Fruit fly (Drosophila melanogaster) whole organism, embryonic: ENCODE measurements around the gene CG13623.
A peak's percentile ranks its signal among the peaks of the same experiment; 100 is the strongest.

Source experiments
- CG10267 ChIP-seq: fragments of 200-800 bp; sonication (Bioruptor generic); optimal IDR thresholded peaks from 2 replicates; lab custom pipeline; 2018; ENCODE audit warnings: missing biosample characterization, mild to moderate bottlenecking, missing genetic modification characterization, moderate library complexity
- CG10431 ChIP-seq: fragments of 200-800 bp; sonication (Bioruptor generic); optimal IDR thresholded peaks from 3 replicates; lab custom pipeline; 2018; ENCODE audit warnings: missing biosample characterization, mild to moderate bottlenecking, missing genetic modification characterization
- CG10654 ChIP-seq: fragments of 200-800 bp; sonication (Bioruptor generic); optimal IDR thresholded peaks from 2 replicates; lab custom pipeline; 2016; ENCODE audit warnings: missing biosample characterization, missing genetic modification characterization
- CG11398 ChIP-seq: fragments of 200-800 bp; sonication (Bioruptor generic); optimal IDR thresholded peaks from 2 replicates; lab custom pipeline; 2016; ENCODE audit warnings: missing biosample characterization, missing genetic modification characterization
- CG11456 ChIP-seq: fragments of 200-800 bp; sonication (Bioruptor generic); IDR thresholded peaks from 3 replicates; pipeline ENCODE4 v1.3.6; 2022; ENCODE audit warnings: missing biosample characterization, missing genetic modification characterization
- CG11695 ChIP-seq: fragments of 200-800 bp; sonication (Bioruptor generic); IDR thresholded peaks from 3 replicates; pipeline ENCODE4 v1.3.6; 2022; ENCODE audit warnings: missing biosample characterization, missing genetic modification characterization
- CG1233 ChIP-seq: fragments of 200-800 bp; sonication (Bioruptor generic); optimal IDR thresholded peaks from 4 replicates; lab custom pipeline; 2018; ENCODE audit warnings: missing biosample characterization, mild to moderate bottlenecking, missing genetic modification characterization
- CG15011 ChIP-seq: fragments of 200-800 bp; sonication (Bioruptor generic); optimal IDR thresholded peaks from 3 replicates; lab custom pipeline; 2018; ENCODE audit warnings: missing biosample characterization, mild to moderate bottlenecking, missing genetic modification characterization
- CG15073 ChIP-seq: fragments of 200-800 bp; sonication (Bioruptor generic); optimal IDR thresholded peaks from 2 replicates; lab custom pipeline; 2016; ENCODE audit warnings: missing biosample characterization, missing genetic modification characterization
- CG1603 ChIP-seq: fragments of 200-800 bp; sonication (Bioruptor generic); optimal IDR thresholded peaks from 2 replicates; lab custom pipeline; 2019; ENCODE audit warnings: missing biosample characterization, mild to moderate bottlenecking, missing genetic modification characterization, moderate library complexity
- CG16863 ChIP-seq: fragments of 200-800 bp; sonication (Bioruptor generic); optimal IDR thresholded peaks from 3 replicates; lab custom pipeline; 2016; ENCODE audit warnings: missing biosample characterization, missing genetic modification characterization
- CG32772 ChIP-seq: fragments of 200-800 bp; sonication (Bioruptor generic); IDR thresholded peaks from 2 replicates; pipeline ENCODE4 v1.3.6; 2022; ENCODE audit warnings: missing biosample characterization, missing genetic modification characterization
- CG34422 ChIP-seq: fragments of 200-800 bp; sonication (Bioruptor generic); IDR thresholded peaks from 3 replicates; pipeline ENCODE4 v1.3.6; 2022; ENCODE audit warnings: missing biosample characterization, missing genetic modification characterization
- CG3726 ChIP-seq: fragments of 200-800 bp; sonication (Bioruptor generic); IDR thresholded peaks from 3 replicates; pipeline ENCODE4, ENCODE4 v1.3.6; 2022; ENCODE audit warnings: missing biosample characterization, missing genetic modification characterization
- CG4328 ChIP-seq: fragments of 200-800 bp; sonication (Bioruptor generic); optimal IDR thresholded peaks from 3 replicates; lab custom pipeline; 2017; ENCODE audit warnings: missing biosample characterization, missing genetic modification reagents, missing genetic modification characterization
- CG4820 ChIP-seq: fragments of 200-800 bp; sonication (Bioruptor generic); optimal IDR thresholded peaks from 3 replicates; lab custom pipeline; 2016; ENCODE audit warnings: missing biosample characterization, missing genetic modification characterization
- CG5953 ChIP-seq: fragments of 200-800 bp; sonication (Bioruptor generic); IDR thresholded peaks from 2 replicates; pipeline ENCODE4 v1.3.6; 2022; ENCODE audit warnings: missing biosample characterization, missing genetic modification characterization
- CG8944 ChIP-seq: fragments of 200-800 bp; sonication (Bioruptor generic); optimal IDR thresholded peaks from 3 replicates; lab custom pipeline; 2016; ENCODE audit warnings: missing biosample characterization, missing genetic modification characterization
- CG9797 ChIP-seq: fragments of 200-800 bp; sonication (Bioruptor generic); optimal IDR thresholded peaks from 3 replicates; lab custom pipeline; 2018; ENCODE audit warnings: missing biosample characterization, mild to moderate bottlenecking, missing genetic modification characterization
- Fer3 ChIP-seq: fragments of 200-800 bp; sonication (Bioruptor generic); optimal IDR thresholded peaks from 2 replicates; lab custom pipeline; 2018; ENCODE audit warnings: missing biosample characterization, mild to moderate bottlenecking, missing genetic modification characterization, moderate library complexity
- H15 ChIP-seq: fragments of 200-800 bp; sonication (Bioruptor generic); IDR thresholded peaks from 3 replicates; pipeline ENCODE4 v1.3.6; 2022; ENCODE audit warnings: missing biosample characterization, missing genetic modification characterization
- HHEX ChIP-seq: fragments of 200-800 bp; sonication (Bioruptor generic); optimal IDR thresholded peaks from 3 replicates; lab custom pipeline; 2017; ENCODE audit warnings: missing biosample characterization, mild to moderate bottlenecking, missing genetic modification characterization, missing genetic modification reagents
- Hmr ChIP-seq: fragments of 200-800 bp; sonication (Bioruptor generic); optimal IDR thresholded peaks from 3 replicates; lab custom pipeline; 2017; ENCODE audit warnings: mild to moderate bottlenecking, missing biosample characterization, missing genetic modification reagents, missing genetic modification characterization
- Hr39 ChIP-seq: fragments of >200 bp; optimal IDR thresholded peaks from 2 replicates; lab custom pipeline; 2017
- Lhr ChIP-seq: fragments of 200-800 bp; sonication (Bioruptor generic); optimal IDR thresholded peaks from 3 replicates; lab custom pipeline; 2017; ENCODE audit warnings: mild to moderate bottlenecking, missing biosample characterization, missing genetic modification reagents, missing genetic modification characterization
- TFAM ChIP-seq: fragments of 200-800 bp; sonication (Bioruptor generic); optimal IDR thresholded peaks from 2 replicates; lab custom pipeline; 2017; ENCODE audit warnings: missing biosample characterization, missing genetic modification characterization, inconsistent platforms
- Tbp ChIP-seq: fragments of >200 bp; optimal IDR thresholded peaks from 2 replicates; lab custom pipeline; 2018; ENCODE audit warnings: missing biosample characterization, missing genetic modification characterization
- chinmo ChIP-seq: fragments of 200-800 bp; sonication (Bioruptor generic); IDR thresholded peaks from 4 replicates; pipeline ENCODE4 v1.3.6; 2022; ENCODE audit warnings: missing biosample characterization, missing genetic modification characterization; ENCODE audit not compliant: partially characterized antibody
- crol ChIP-seq: fragments of 200-800 bp; sonication (Bioruptor generic); IDR thresholded peaks from 2 replicates; pipeline ENCODE4 v1.3.6; 2022; ENCODE audit warnings: missing biosample characterization, missing genetic modification characterization
- dm ChIP-seq: fragments of 200-800 bp; sonication (Bioruptor generic); optimal IDR thresholded peaks from 3 replicates; lab custom pipeline; 2016; ENCODE audit warnings: missing biosample characterization, missing genetic modification characterization
- ems ChIP-seq: fragments of 200-800 bp; sonication (Bioruptor generic); optimal IDR thresholded peaks from 3 replicates; lab custom pipeline; 2016; ENCODE audit warnings: missing biosample characterization, missing genetic modification characterization
- en ChIP-seq: fragments of 200-800 bp; sonication (Bioruptor generic); optimal IDR thresholded peaks from 2 replicates; lab custom pipeline; 2016; ENCODE audit warnings: missing biosample characterization, missing genetic modification characterization
- eyg ChIP-seq: fragments of 200-800 bp; sonication (Bioruptor generic); optimal IDR thresholded peaks from 3 replicates; lab custom pipeline; 2016; ENCODE audit warnings: missing biosample characterization, missing genetic modification characterization
- fd64A ChIP-seq: fragments of 200-800 bp; sonication (Bioruptor generic); optimal IDR thresholded peaks from 3 replicates; lab custom pipeline; 2018; ENCODE audit warnings: missing biosample characterization, mild to moderate bottlenecking, missing genetic modification characterization
- gfzf ChIP-seq: fragments of 200-800 bp; sonication (Bioruptor generic); optimal IDR thresholded peaks from 2 replicates; lab custom pipeline; 2016; ENCODE audit warnings: missing biosample characterization, mild to moderate bottlenecking, missing genetic modification characterization, moderate library complexity
- her ChIP-seq: fragments of 200-800 bp; sonication (Bioruptor generic); optimal IDR thresholded peaks from 2 replicates; lab custom pipeline; 2016; ENCODE audit warnings: missing biosample characterization, missing genetic modification characterization
- ken ChIP-seq: fragments of 200-800 bp; sonication (Bioruptor generic); IDR thresholded peaks from 3 replicates; pipeline ENCODE4 v1.3.6; 2022; ENCODE audit warnings: missing biosample characterization, missing genetic modification characterization
- lola ChIP-seq, 3 experiments: fragments of >200 bp in 2 of 3; fragments of 200-800 bp in 1 of 3; sonication (Bioruptor generic) in 1 of 3; optimal IDR thresholded peaks; 2 replicates each; lab custom pipeline; 2017 to 2019; ENCODE audit warnings: missing biosample characterization in 3 of 3, missing genetic modification characterization in 3 of 3, mild to moderate bottlenecking in 1 of 3, moderate library complexity in 1 of 3
- mirr ChIP-seq: fragments of 200-800 bp; sonication (Bioruptor generic); optimal IDR thresholded peaks from 3 replicates; lab custom pipeline; 2018; ENCODE audit warnings: missing biosample characterization, mild to moderate bottlenecking, missing genetic modification characterization
- nerfin-1 ChIP-seq: fragments of 200-800 bp; sonication (Bioruptor generic); optimal IDR thresholded peaks from 3 replicates; lab custom pipeline; 2019; ENCODE audit warnings: missing biosample characterization, mild to moderate bottlenecking, missing genetic modification characterization, moderate library complexity
- nerfin-2 ChIP-seq: fragments of 200-800 bp; sonication (Bioruptor generic); IDR thresholded peaks from 2 replicates; pipeline ENCODE4 v1.3.6; 2022; ENCODE audit warnings: missing biosample characterization, missing genetic modification characterization; ENCODE audit not compliant: partially characterized antibody
- pita ChIP-seq: fragments of 200-800 bp; sonication (Bioruptor generic); optimal IDR thresholded peaks from 2 replicates; lab custom pipeline; 2017; ENCODE audit warnings: missing biosample characterization, mild to moderate bottlenecking, missing genetic modification characterization
- pum ChIP-seq: fragments of 200-800 bp; sonication (Bioruptor generic); optimal IDR thresholded peaks from 2 replicates; lab custom pipeline; 2016; ENCODE audit warnings: missing biosample characterization, missing genetic modification characterization
- rib ChIP-seq: fragments of 200-800 bp; sonication (Bioruptor generic); IDR thresholded peaks from 2 replicates; pipeline ENCODE4 v1.3.6; 2022; ENCODE audit warnings: missing biosample characterization, missing genetic modification characterization
- sc ChIP-seq, 3 experiments: fragments of >200 bp in 2 of 3; fragments of 200-800 bp in 1 of 3; sonication (Bioruptor generic) in 1 of 3; optimal IDR thresholded peaks; 2 replicates in 2 of 3; 3 replicates in 1 of 3; lab custom pipeline; 2017; ENCODE audit warnings: mild to moderate bottlenecking in 1 of 3, missing biosample characterization in 1 of 3, missing genetic modification characterization in 1 of 3, missing genetic modification reagents in 1 of 3
- sens-2 ChIP-seq: fragments of 200-800 bp; sonication (Bioruptor generic); IDR thresholded peaks from 2 replicates; pipeline ENCODE4 v1.3.6; 2022; ENCODE audit warnings: missing biosample characterization, missing genetic modification characterization
- sna ChIP-seq: fragments of 200-800 bp; sonication (Bioruptor generic); IDR thresholded peaks from 2 replicates; pipeline ENCODE4 v1.3.6; 2022; ENCODE audit warnings: missing biosample characterization, missing genetic modification characterization; ENCODE audit not compliant: partially characterized antibody
- tgo ChIP-seq: fragments of 200-800 bp; sonication (Bioruptor generic); IDR thresholded peaks from 3 replicates; pipeline ENCODE4 v1.3.6; 2022; ENCODE audit warnings: missing biosample characterization, missing genetic modification characterization
- tin ChIP-seq: fragments of 200-800 bp; sonication (Bioruptor generic); optimal IDR thresholded peaks from 3 replicates; lab custom pipeline; 2016; ENCODE audit warnings: missing biosample characterization, missing genetic modification characterization
- wek ChIP-seq: fragments of 200-800 bp; sonication (Bioruptor generic); optimal IDR thresholded peaks from 3 replicates; lab custom pipeline; 2018; ENCODE audit warnings: missing biosample characterization, mild to moderate bottlenecking, missing genetic modification characterization, moderate library complexity

Gene CG13623

DNA sequence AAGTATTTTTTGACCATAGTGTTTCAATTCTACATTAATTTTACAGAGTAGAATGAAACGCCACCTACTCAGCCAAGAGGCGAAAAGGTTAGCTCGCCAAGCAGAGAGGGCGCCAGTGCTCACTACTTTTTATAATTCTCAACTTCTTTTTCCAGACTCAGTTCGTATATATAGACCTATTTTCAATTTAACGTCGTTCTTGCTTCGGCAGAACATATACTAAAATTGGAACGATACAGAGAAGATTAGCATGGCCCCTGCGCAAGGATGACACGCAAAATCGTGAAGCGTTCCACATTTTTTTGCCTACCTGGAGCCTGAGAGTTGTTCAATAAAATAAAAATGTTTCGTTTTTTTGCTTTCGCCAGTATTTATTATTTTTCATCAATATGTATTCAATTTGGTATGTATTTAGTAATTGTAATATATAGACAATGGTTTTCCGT lies 26.7 kb upstream of the CG13623 start (continued):
- TF ChIP-seq nerfin-1 (peak; percentile 37), pum (peak; percentile 22), CG4820 (GFP tag; lab: Kevin White, UChicago) (peak; percentile 38), Tbp (GFP tag; lab: Kevin White, UChicago) (no peak), CG16863 (GFP tag; lab: Kevin White, UChicago) (peak; percentile 61), CG11398 (GFP tag; lab: Kevin White, UChicago) (peak; percentile 54), chinmo (peak; percentile 66; the same call in 2 of the 4 replicates), CG5953 (peak; percentile 48; the same call in 1 of the 2 replicates), CG34422 (GFP tag; lab: Robert Waterston, UW) (peak; percentile 85; the same call in 2 of the 3 replicates), CG15011 (no peak), CG8944 (GFP tag; lab: Kevin White, UChicago) (peak; percentile 40), eyg (GFP tag; lab: Kevin White, UChicago) (peak; percentile 48), CG10654 (GFP tag; lab: Kevin White, UChicago) (no peak), CG32772 (GFP tag; lab: Robert Waterston, UW) (no peak; the same call in 1 of the 2 replicates), crol (no peak), CG1233 (GFP tag; lab: Kevin White, UChicago) (peak; percentile 38), sc (optimal IDR thresholded peaks at IDR 0.05; lab: Kevin White, UChicago) (no peak), sc (GFP tag; optimal IDR thresholded peaks at IDR 0.05; lab: Kevin White, UChicago) (no peak), Fer3 (tag; lab: Kevin White, UChicago) (peak; percentile 34), wek (GFP tag; lab: Kevin White, UChicago) (no peak), HHEX (GFP tag; lab: Kevin White, UChicago) (peak; percentile 44), CG10431 (GFP tag; lab: Kevin White, UChicago) (no peak), TFAM (GFP tag; lab: Kevin White, UChicago) (no peak), dm (GFP tag; lab: Kevin White, UChicago) (peak; percentile 31), tin (GFP tag; lab: Kevin White, UChicago) (peak; percentile 81), CG11456 (GFP tag; lab: Robert Waterston, UW) (peak; percentile 95), CG10267 (tag; lab: Kevin White, UChicago) (peak; percentile 52), ken (GFP tag; lab: Robert Waterston, UW) (no peak), CG15073 (GFP tag; lab: Kevin White, UChicago) (no peak), CG1603 (no peak), CG3726 (no peak), pita (GFP tag; lab: Kevin White, UChicago) (peak; percentile 21), en (no peak), Hr39 (lab: Kevin White, UChicago) (no peak), tgo (GFP tag; lab: Robert Waterston, UW) (peak; percentile 72; the same call in 2 of the 3 replicates), CG4328 (GFP tag; lab: Kevin White, UChicago) (peak; percentile 40), her (GFP tag; lab: Kevin White, UChicago) (peak; percentile 18), rib (peak; percentile 73; the same call in 1 of the 2 replicates), H15 (GFP tag; lab: Robert Waterston, UW) (peak; percentile 71; the same call in 2 of the 3 replicates), CG9797 (GFP tag; lab: Kevin White, UChicago) (no peak), Lhr (GFP tag; lab: Kevin White, UChicago) (peak; percentile 72), nerfin-2 (GFP tag; lab: Robert Waterston, UW) (peak; percentile 88), sens-2 (GFP tag; lab: Robert Waterston, UW) (no peak), Hmr (no peak), lola (GFP tag; optimal IDR thresholded peaks at IDR 0.05; lab: Kevin White, UChicago) (peak in 1 of 3 experiments; percentile 16), CG11695 (no peak), fd64A (GFP tag; lab: Kevin White, UChicago) (no peak), mirr (no peak), sna (peak; percentile 53; the same call in 1 of the 2 replicates), gfzf (GFP tag; lab: Kevin White, UChicago) (peak; percentile 12), ems (peak; percentile 54)
